Worm (Caenorhabditis elegans) whole organism, L3 larva: ENCODE data around the gene dna-2.

Experiments used
- aly-2 ChIP-seq: fragments of 150-350 bp; optimal IDR thresholded peaks from 2 replicates; lab custom pipeline; 2014; ENCODE audit warnings: missing biosample characterization, missing genetic modification characterization
- elt-3 ChIP-seq, 3 experiments: fragments of 150-350 bp in 1 of 3; sonication (generic microtip) in 2 of 3; optimal IDR thresholded peaks; 2 replicates in 2 of 3; 4 replicates in 1 of 3; lab custom pipeline; 2014 to 2017; ENCODE audit warnings: missing biosample characterization in 3 of 3, missing genetic modification characterization in 3 of 3
- fos-1 ChIP-seq: fragments of 150-350 bp; optimal IDR thresholded peaks from 2 replicates; lab custom pipeline; 2014; ENCODE audit warnings: missing biosample characterization, missing genetic modification characterization
- nfya-1 ChIP-seq: sonication (generic microtip); optimal IDR thresholded peaks from 2 replicates; lab custom pipeline; 2017; ENCODE audit warnings: missing genetic modification characterization, mild to moderate bottlenecking, missing compliant biosample characterization, antibody characterized with exemption, moderate library complexity; ENCODE audit not compliant: insufficient read depth
- nhr-11 ChIP-seq: fragments of 150-350 bp; optimal IDR thresholded peaks from 2 replicates; lab custom pipeline; 2014; ENCODE audit warnings: missing biosample characterization, missing genetic modification characterization
- nhr-23 ChIP-seq: fragments of 150-350 bp; optimal IDR thresholded peaks from 2 replicates; lab custom pipeline; 2014; ENCODE audit warnings: missing biosample characterization, missing genetic modification reagents, missing genetic modification characterization
- nhr-28 ChIP-seq: fragments of 150-350 bp; optimal IDR thresholded peaks from 2 replicates; lab custom pipeline; 2014; ENCODE audit warnings: missing biosample characterization, missing genetic modification characterization
- nhr-76 ChIP-seq: fragments of 150-350 bp; sonication (generic microtip); optimal IDR thresholded peaks from 5 replicates; lab custom pipeline; 2014; ENCODE audit warnings: missing biosample characterization, missing genetic modification characterization
- pha-4 ChIP-seq: fragments of 150-350 bp; optimal IDR thresholded peaks from 2 replicates; lab custom pipeline; 2014; ENCODE audit warnings: missing biosample characterization, missing genetic modification reagents, missing genetic modification characterization
- unc-39 ChIP-seq: sonication (generic microtip); optimal IDR thresholded peaks from 4 replicates; lab custom pipeline; 2017; ENCODE audit warnings: missing biosample characterization, missing genetic modification characterization

DNA sequence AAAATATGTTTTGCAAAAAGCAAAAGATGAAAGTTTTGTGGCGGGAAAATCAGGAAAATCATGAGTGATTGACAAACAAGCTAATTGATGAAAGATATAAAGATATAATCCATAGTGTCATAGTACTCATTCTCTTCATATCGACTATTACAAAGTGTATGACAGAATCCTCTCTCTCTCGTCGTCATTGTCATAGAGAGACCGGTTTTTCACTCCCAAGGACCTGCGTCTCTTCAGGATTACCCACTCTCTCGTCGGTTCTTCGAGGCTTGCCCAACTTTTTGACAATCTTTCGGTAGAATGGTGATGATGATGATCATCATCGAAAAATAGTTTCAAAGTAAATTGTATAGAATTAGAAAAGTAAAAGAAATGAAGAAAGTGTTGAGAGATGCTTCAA lies 40.9 kb upstream of the dna-2 start:
- peak; percentile 83 for TF ChIP-seq nhr-23
- peak; percentile 36 for TF ChIP-seq nfya-1
- no peak for TF ChIP-seq pha-4 (tag; lab: Kevin White, UChicago)
- TF ChIP-seq unc-39: no peak
- TF ChIP-seq elt-3 (tag; optimal IDR thresholded peaks at IDR 0.05; lab: Kevin White, UChicago): no peak
- TF ChIP-seq nhr-76 (tag; lab: Kevin White, UChicago): no peak
- no peak for TF ChIP-seq fos-1 (tag; lab: Kevin White, UChicago)
- no peak for TF ChIP-seq nhr-11 (tag; lab: Kevin White, UChicago)
- no peak for TF ChIP-seq aly-2 (tag; lab: Kevin White, UChicago)
- TF ChIP-seq nhr-28 (tag; lab: Kevin White, UChicago): no peak
